Worm (Caenorhabditis elegans): ENCODE results near the gene C15C8.6.

- no peak for TF ChIP-seq hlh-30 (tag; optimal IDR thresholded peaks at IDR 0.05; ENCODE audit: insufficient read depth)
- TF ChIP-seq zag-1 (tag; optimal IDR thresholded peaks at IDR 0.05), result no peak
Observed at ce11 chrV:12752407-12752806, 1.1 kb upstream of the C15C8.6 start, which contains the start of gene C15C8.8.
